Fruit fly (Drosophila melanogaster) whole organism, wandering third instar larva: Measurements from ENCODE around the gene CG7272.
A peak's percentile ranks its signal among the peaks of the same experiment; 100 is the strongest.

Experiments
- Abd-B ChIP-seq: fragments of >200 bp; optimal IDR thresholded peaks from 2 replicates; lab custom pipeline; 2017; ENCODE audit warnings: missing biosample characterization, missing genetic modification characterization
- CG32264 ChIP-seq: fragments of 200-800 bp; sonication (Bioruptor generic); optimal IDR thresholded peaks from 2 replicates; lab custom pipeline; 2016; ENCODE audit warnings: missing biosample characterization, missing genetic modification characterization
- CG9705 ChIP-seq: fragments of 200-800 bp; sonication (Bioruptor generic); optimal IDR thresholded peaks from 2 replicates; lab custom pipeline; 2018; ENCODE audit warnings: missing biosample characterization, mild to moderate bottlenecking, missing genetic modification characterization
- CrebA ChIP-seq: fragments of 200-800 bp; sonication (Bioruptor generic); optimal IDR thresholded peaks from 2 replicates; lab custom pipeline; 2016; ENCODE audit warnings: missing biosample characterization, mild to moderate bottlenecking, missing genetic modification characterization, borderline replicate concordance
- Dfd ChIP-seq: fragments of >200 bp; optimal IDR thresholded peaks from 2 replicates; lab custom pipeline; 2017; ENCODE audit warnings: missing biosample characterization, missing genetic modification characterization
- Dif ChIP-seq: fragments of 200-275, 200-300 bp; sonication (Bioruptor generic); optimal IDR thresholded peaks from 2 replicates; lab custom pipeline; 2018; ENCODE audit warnings: missing biosample characterization, missing genetic modification characterization; ENCODE audit not compliant: partially characterized antibody
- GATAd ChIP-seq: sonication (Bioruptor generic); optimal IDR thresholded peaks from 2 replicates; lab custom pipeline; 2016; ENCODE audit warnings: missing biosample characterization, missing genetic modification characterization
- HLH106 ChIP-seq: fragments of 200-800 bp; optimal IDR thresholded peaks from 3 replicates; lab custom pipeline; 2019; ENCODE audit warnings: missing biosample characterization, mild to moderate bottlenecking, missing genetic modification characterization, moderate library complexity
- Hnf4 ChIP-seq: fragments of 200-800 bp; sonication (Bioruptor generic); optimal IDR thresholded peaks from 2 replicates; lab custom pipeline; 2016; ENCODE audit warnings: missing biosample characterization, mild to moderate bottlenecking, missing genetic modification characterization
- Hr78 ChIP-seq: fragments of >200 bp; optimal IDR thresholded peaks from 2 replicates; lab custom pipeline; 2017; ENCODE audit warnings: missing biosample characterization, missing genetic modification characterization
- Hr83 ChIP-seq: fragments of 200-300 bp; sonication (Bioruptor generic); optimal IDR thresholded peaks from 2 replicates; lab custom pipeline; 2016; ENCODE audit warnings: missing biosample characterization, mild to moderate bottlenecking, missing genetic modification characterization, moderate library complexity; ENCODE audit not compliant: poor library complexity, severe bottlenecking
- Jra ChIP-seq: sonication (Bioruptor generic); optimal IDR thresholded peaks from 2 replicates; lab custom pipeline; 2016; ENCODE audit warnings: missing biosample characterization, missing genetic modification characterization
- Mio ChIP-seq: sonication (Bioruptor generic); optimal IDR thresholded peaks from 2 replicates; lab custom pipeline; 2016; ENCODE audit warnings: missing biosample characterization, missing genetic modification characterization
- Myc ChIP-seq: fragments of >200 bp; optimal IDR thresholded peaks from 2 replicates; lab custom pipeline; 2017
- N ChIP-seq: fragments of >200 bp; optimal IDR thresholded peaks from 2 replicates; lab custom pipeline; 2018; ENCODE audit warnings: missing biosample characterization, missing external identifiers, missing genetic modification characterization
- OdsH ChIP-seq: fragments of 200-800 bp; sonication (Bioruptor generic); optimal IDR thresholded peaks from 2 replicates; lab custom pipeline; 2016; ENCODE audit warnings: missing biosample characterization, mild to moderate bottlenecking, missing genetic modification characterization
- Rel ChIP-seq, 2 experiments: fragments of 200-800 bp; sonication (Bioruptor generic) in 1 of 2; optimal IDR thresholded peaks; 2 replicates in 1 of 2; 3 replicates in 1 of 2; lab custom pipeline; 2016 to 2019; ENCODE audit warnings: mild to moderate bottlenecking in 2 of 2, missing biosample characterization in 2 of 2, missing genetic modification characterization in 2 of 2, moderate library complexity in 1 of 2
- Sp1 ChIP-seq: fragments of 200-800 bp; sonication (Bioruptor generic); optimal IDR thresholded peaks from 3 replicates; lab custom pipeline; 2019; ENCODE audit warnings: missing biosample characterization, mild to moderate bottlenecking, missing genetic modification characterization, moderate library complexity
- Vsx2 ChIP-seq: fragments of 200-300, 225-300 bp; sonication (Bioruptor generic); optimal IDR thresholded peaks from 2 replicates; lab custom pipeline; 2018; ENCODE audit warnings: missing biosample characterization, missing genetic modification characterization; ENCODE audit not compliant: partially characterized antibody
- br ChIP-seq: fragments of 200-800 bp; sonication (Bioruptor generic); optimal IDR thresholded peaks from 2 replicates; lab custom pipeline; 2016; ENCODE audit warnings: missing biosample characterization, missing genetic modification characterization
- brk ChIP-seq: fragments of 200-800 bp; sonication (Bioruptor generic); optimal IDR thresholded peaks from 2 replicates; lab custom pipeline; 2016; ENCODE audit warnings: missing biosample characterization, mild to moderate bottlenecking, missing genetic modification characterization
- dl ChIP-seq, 2 experiments: fragments of 175-275, 200-275 bp in 1 of 2; fragments of 200-275 bp in 1 of 2; sonication (Bioruptor generic); optimal IDR thresholded peaks; lab custom pipeline; 2018; ENCODE audit warnings: mild to moderate bottlenecking in 2 of 2, missing biosample characterization in 2 of 2, missing genetic modification characterization in 2 of 2, moderate library complexity in 2 of 2; ENCODE audit not compliant: partially characterized antibody in 2 of 2, insufficient read depth in 1 of 2
- dmrt93B ChIP-seq: fragments of 200-800 bp; sonication (Bioruptor generic); optimal IDR thresholded peaks from 2 replicates; lab custom pipeline; 2018; ENCODE audit warnings: missing biosample characterization, mild to moderate bottlenecking, missing genetic modification characterization
- dsf ChIP-seq: sonication (Bioruptor generic); optimal IDR thresholded peaks from 2 replicates; lab custom pipeline; 2016; ENCODE audit warnings: missing biosample characterization, missing genetic modification characterization, borderline replicate concordance
- ey ChIP-seq: fragments of 200-800 bp; sonication (Bioruptor generic); optimal IDR thresholded peaks from 2 replicates; lab custom pipeline; 2016; ENCODE audit warnings: missing biosample characterization, missing genetic modification characterization
- foxo ChIP-seq, 2 experiments: fragments of 200-800 bp; sonication (Bioruptor generic); optimal IDR thresholded peaks; 2 replicates in 1 of 2; 3 replicates in 1 of 2; lab custom pipeline; 2016 to 2017; ENCODE audit warnings: missing biosample characterization in 2 of 2, missing genetic modification characterization in 2 of 2
- fru ChIP-seq: fragments of 200-800 bp; sonication (Bioruptor generic); optimal IDR thresholded peaks from 3 replicates; lab custom pipeline; 2016; ENCODE audit warnings: missing biosample characterization, mild to moderate bottlenecking, missing genetic modification characterization
- h ChIP-seq: fragments of 200-800 bp; sonication (Bioruptor generic); optimal IDR thresholded peaks from 3 replicates; lab custom pipeline; 2016; ENCODE audit warnings: missing biosample characterization, mild to moderate bottlenecking, missing genetic modification characterization
- jim ChIP-seq: fragments of 175-275, 200-325 bp; sonication (Bioruptor generic); optimal IDR thresholded peaks from 2 replicates; lab custom pipeline; 2016; ENCODE audit warnings: missing biosample characterization, mild to moderate bottlenecking, missing genetic modification characterization
- lola ChIP-seq: fragments of >200 bp; optimal IDR thresholded peaks from 2 replicates; lab custom pipeline; 2017; ENCODE audit warnings: missing biosample characterization, missing genetic modification characterization
- pan ChIP-seq: fragments of >200 bp; optimal IDR thresholded peaks from 2 replicates; lab custom pipeline; 2017
- psq ChIP-seq: fragments of 200-800 bp; sonication (Bioruptor generic); optimal IDR thresholded peaks from 3 replicates; lab custom pipeline; 2017; ENCODE audit warnings: missing biosample characterization, mild to moderate bottlenecking, missing genetic modification characterization, moderate library complexity
- rgr ChIP-seq: fragments of 200-800 bp; sonication (Bioruptor generic); optimal IDR thresholded peaks from 3 replicates; lab custom pipeline; 2016; ENCODE audit warnings: missing biosample characterization, mild to moderate bottlenecking, missing genetic modification characterization
- sage ChIP-seq: fragments of 200-800 bp; sonication (Bioruptor generic); optimal IDR thresholded peaks from 2 replicates; lab custom pipeline; 2016; ENCODE audit warnings: missing biosample characterization, mild to moderate bottlenecking, missing genetic modification characterization
- sv ChIP-seq: fragments of 200-800 bp; sonication (Bioruptor generic); optimal IDR thresholded peaks from 3 replicates; lab custom pipeline; 2016; ENCODE audit warnings: missing biosample characterization, missing genetic modification characterization
- tai ChIP-seq: sonication (Bioruptor generic); optimal IDR thresholded peaks from 2 replicates; lab custom pipeline; 2016; ENCODE audit warnings: missing biosample characterization, missing genetic modification characterization
- usp ChIP-seq: fragments of >200 bp; optimal IDR thresholded peaks from 2 replicates; lab custom pipeline; 2017; ENCODE audit warnings: missing biosample characterization, missing genetic modification characterization
- woc ChIP-seq: sonication (Bioruptor generic); optimal IDR thresholded peaks from 2 replicates; lab custom pipeline; 2016; ENCODE audit warnings: missing biosample characterization, mild to moderate bottlenecking, missing genetic modification characterization

The CG7272 gene

DNA sequence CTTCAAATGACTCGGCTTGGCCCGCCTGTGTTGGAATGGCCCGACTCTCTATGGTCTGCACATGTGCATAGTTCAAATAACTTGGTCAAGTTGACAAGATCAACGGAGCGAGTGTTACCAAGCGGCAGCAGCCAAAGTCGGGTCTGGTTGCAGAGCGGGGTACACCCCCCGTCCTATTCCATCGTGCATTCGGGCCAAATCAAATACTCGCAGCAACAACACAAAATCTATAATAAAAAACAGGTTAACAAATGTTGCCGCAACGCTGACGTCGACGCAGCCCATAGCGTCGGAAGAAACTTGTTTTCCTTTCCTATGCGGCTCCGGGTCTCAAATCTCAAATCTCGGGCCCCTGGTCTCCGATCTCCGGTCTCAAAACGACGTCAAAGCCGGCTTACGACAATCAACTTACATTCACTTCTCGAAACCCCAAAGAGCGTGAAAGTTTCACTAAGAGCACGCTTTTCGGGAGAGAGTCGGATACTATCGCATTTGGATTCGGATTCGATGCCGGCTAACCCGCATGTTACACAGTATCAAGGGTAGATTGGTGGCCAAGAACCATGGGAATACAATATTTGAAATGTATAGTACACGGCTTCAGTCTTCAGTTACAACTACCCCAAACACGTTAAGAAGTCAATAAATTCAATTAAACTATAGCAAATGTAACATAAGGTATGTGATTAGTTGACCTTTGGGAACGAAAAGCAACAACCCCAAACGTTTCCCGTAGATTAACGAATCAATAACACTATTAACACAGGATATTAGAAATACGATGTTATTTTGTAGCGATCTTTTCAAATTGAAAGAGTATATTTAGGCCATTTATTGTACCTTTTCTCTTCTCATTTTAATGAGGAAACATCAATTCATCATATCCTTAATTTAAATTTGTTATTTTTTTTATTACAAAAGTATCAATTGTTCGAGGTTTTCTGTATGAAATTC is 33.8 kb downstream of the CG7272 start:
- TF ChIP-seq sv (GFP tag; lab: Kevin White, UChicago) (peak; percentile 54), rgr (GFP tag; lab: Kevin White, UChicago) (peak; percentile 58), CrebA (peak; percentile 31), N (no peak), OdsH (peak; percentile 64), fru (GFP tag; lab: Kevin White, UChicago) (peak; percentile 71), h (GFP tag; lab: Kevin White, UChicago) (peak; percentile 57), ey (GFP tag; lab: Kevin White, UChicago) (peak; percentile 75), Dif (GFP tag; lab: Kevin White, UChicago) (peak; percentile 88), pan (lab: Kevin White, UChicago) (peak; percentile 89), tai (GFP tag; lab: Kevin White, UChicago) (peak; percentile 75), CG9705 (GFP tag; lab: Kevin White, UChicago) (peak; percentile 32), Hnf4 (GFP tag; lab: Kevin White, UChicago) (peak; percentile 75), brk (GFP tag; lab: Kevin White, UChicago) (no peak), dl (GFP tag; optimal IDR thresholded peaks at IDR 0.05; lab: Kevin White, UChicago; ENCODE audit: insufficient read depth in 1 of 2, partially characterized antibody in 2 of 2) (peak; percentile 53 to 59), woc (GFP tag; lab: Kevin White, UChicago) (peak; percentile 95), Jra (GFP tag; lab: Kevin White, UChicago) (peak; percentile 23), CG32264 (GFP tag; lab: Kevin White, UChicago) (no peak), HLH106 (peak; percentile 77), Hr83 (GFP tag; lab: Kevin White, UChicago) (no peak), usp (GFP tag; lab: Kevin White, UChicago) (no peak), br (GFP tag; lab: Kevin White, UChicago) (peak; percentile 65), Myc (lab: Kevin White, UChicago) (no peak), Dfd (GFP tag; lab: Kevin White, UChicago) (no peak), psq (GFP tag; lab: Kevin White, UChicago) (peak; percentile 69), foxo (GFP tag; optimal IDR thresholded peaks at IDR 0.05; lab: Kevin White, UChicago) (peak; percentile 32 to 76), dmrt93B (peak; percentile 78), Sp1 (GFP tag; lab: Kevin White, UChicago) (peak; percentile 88), Rel (GFP tag; optimal IDR thresholded peaks at IDR 0.05; lab: Kevin White, UChicago) (no peak), Rel (tag; optimal IDR thresholded peaks at IDR 0.05; lab: Kevin White, UChicago) (peak; percentile 15)

DNA sequence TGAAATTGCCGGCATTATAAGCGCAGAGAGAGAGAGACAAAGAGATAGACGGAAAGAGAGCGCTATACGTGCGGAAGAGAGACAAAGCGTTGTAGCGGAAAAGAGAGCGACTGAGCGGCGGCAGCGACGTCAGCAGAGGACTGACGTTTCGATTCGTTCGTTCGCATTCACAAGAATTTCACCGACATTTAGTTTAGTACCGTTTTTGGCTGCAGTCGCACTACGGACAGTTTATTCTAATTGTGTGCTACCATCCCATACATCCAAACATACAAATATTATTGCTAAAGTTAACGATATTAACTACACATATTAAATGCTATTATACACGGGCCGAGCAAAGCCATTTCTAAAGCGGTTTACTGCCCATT is 34.5 kb downstream of the CG7272 start, which contains the start of gene CrebA:
CrebA (plus strand) TSS at position 168 of the 371 bp plus-strand sequence.
- no peak for TF ChIP-seq pan (lab: Kevin White, UChicago)
- TF ChIP-seq sv (GFP tag; lab: Kevin White, UChicago) = no peak
- no peak for TF ChIP-seq fru (GFP tag; lab: Kevin White, UChicago)
- TF ChIP-seq CG9705 (GFP tag; lab: Kevin White, UChicago) = no peak
- TF ChIP-seq Myc (lab: Kevin White, UChicago) = no peak
- TF ChIP-seq rgr (GFP tag; lab: Kevin White, UChicago) = no peak
- no peak for TF ChIP-seq HLH106
- TF ChIP-seq psq (GFP tag; lab: Kevin White, UChicago) = no peak
- TF ChIP-seq foxo (GFP tag; optimal IDR thresholded peaks at IDR 0.05; lab: Kevin White, UChicago) = no peak
- no peak for TF ChIP-seq CrebA
- TF ChIP-seq usp (GFP tag; lab: Kevin White, UChicago) = no peak
- no peak for TF ChIP-seq Dfd (GFP tag; lab: Kevin White, UChicago)
- no peak for TF ChIP-seq dmrt93B
- TF ChIP-seq Abd-B = no peak
- TF ChIP-seq Jra (GFP tag; lab: Kevin White, UChicago) = no peak
- peak; percentile 80 for TF ChIP-seq Hr83 (GFP tag; lab: Kevin White, UChicago)
- TF ChIP-seq Sp1 (GFP tag; lab: Kevin White, UChicago) = no peak
- TF ChIP-seq Hnf4 (GFP tag; lab: Kevin White, UChicago) = no peak
- no peak for TF ChIP-seq lola
- TF ChIP-seq dsf (GFP tag; lab: Kevin White, UChicago) = no peak
- no peak for TF ChIP-seq Hr78 (GFP tag; lab: Kevin White, UChicago)
- TF ChIP-seq GATAd = no peak
- TF ChIP-seq Vsx2 = peak; percentile 81
- no peak for TF ChIP-seq CG32264 (GFP tag; lab: Kevin White, UChicago)
- no peak for TF ChIP-seq N
- peak; percentile 31 for TF ChIP-seq sage
- TF ChIP-seq dl (GFP tag; optimal IDR thresholded peaks at IDR 0.05; lab: Kevin White, UChicago; ENCODE audit: insufficient read depth in 1 of 2, partially characterized antibody in 2 of 2) = peak; percentile 83 to 89
- TF ChIP-seq ey (GFP tag; lab: Kevin White, UChicago) = no peak
- TF ChIP-seq Mio (GFP tag; lab: Kevin White, UChicago) = no peak
- no peak for TF ChIP-seq jim (GFP tag; lab: Kevin White, UChicago)
- no peak for TF ChIP-seq h (GFP tag; lab: Kevin White, UChicago)
- TF ChIP-seq Dif (GFP tag; lab: Kevin White, UChicago) = peak; percentile 91
- TF ChIP-seq br (GFP tag; lab: Kevin White, UChicago) = no peak
- TF ChIP-seq tai (GFP tag; lab: Kevin White, UChicago) = no peak
- no peak for TF ChIP-seq woc (GFP tag; lab: Kevin White, UChicago)
- no peak for TF ChIP-seq OdsH
- TF ChIP-seq Rel (GFP tag; optimal IDR thresholded peaks at IDR 0.05; lab: Kevin White, UChicago) = no peak
- TF ChIP-seq Rel (tag; optimal IDR thresholded peaks at IDR 0.05; lab: Kevin White, UChicago) = peak; percentile 18
- TF ChIP-seq brk (GFP tag; lab: Kevin White, UChicago) = no peak
